Worm (Caenorhabditis elegans) whole organism, mixed stage, embryonic: Measurements from ENCODE around the gene Y1A5A.1.

Experiments
- M03D4.4 ChIP-seq: sonication (generic microtip); optimal IDR thresholded peaks from 2 replicates; lab custom pipeline; 2017; ENCODE audit warnings: mild to moderate bottlenecking, missing genetic modification characterization, missing compliant biosample characterization
- ces-1 ChIP-seq: fragments of 150-350 bp; optimal IDR thresholded peaks from 2 replicates; lab custom pipeline; 2014; ENCODE audit warnings: missing biosample characterization, missing genetic modification reagents, missing genetic modification characterization
- elt-3 ChIP-seq: fragments of 150-350 bp; optimal IDR thresholded peaks from 2 replicates; lab custom pipeline; 2014; ENCODE audit warnings: missing biosample characterization, missing genetic modification characterization
- mep-1 ChIP-seq: fragments of 150-350 bp; optimal IDR thresholded peaks from 2 replicates; lab custom pipeline; 2017; ENCODE audit warnings: missing biosample characterization, missing genetic modification reagents, missing genetic modification characterization, inconsistent platforms
- nhr-237 ChIP-seq: fragments of 150-350 bp; optimal IDR thresholded peaks from 2 replicates; lab custom pipeline; 2014; ENCODE audit warnings: missing biosample characterization, missing genetic modification characterization
- pha-4 ChIP-seq: fragments of 150-350 bp; optimal IDR thresholded peaks from 2 replicates; lab custom pipeline; 2018; ENCODE audit warnings: missing biosample characterization, missing genetic modification reagents, missing genetic modification characterization
- sem-2 ChIP-seq: fragments of 200-800 bp; sonication (Bioruptor generic); optimal IDR thresholded peaks from 2 replicates; lab custom pipeline; 2018; ENCODE audit warnings: mild to moderate bottlenecking, missing genetic modification characterization, missing compliant biosample characterization
- snpc-4 ChIP-seq: fragments of 150-350 bp; optimal IDR thresholded peaks from 2 replicates; lab custom pipeline; 2014; ENCODE audit warnings: missing biosample characterization, missing genetic modification characterization
- unc-39 ChIP-seq: fragments of 150-350 bp; optimal IDR thresholded peaks from 2 replicates; lab custom pipeline; 2014; ENCODE audit warnings: missing biosample characterization, missing genetic modification characterization
- ztf-11 ChIP-seq: fragments of 150-350 bp; optimal IDR thresholded peaks from 2 replicates; lab custom pipeline; 2014; ENCODE audit warnings: missing biosample characterization, missing genetic modification characterization

DNA sequence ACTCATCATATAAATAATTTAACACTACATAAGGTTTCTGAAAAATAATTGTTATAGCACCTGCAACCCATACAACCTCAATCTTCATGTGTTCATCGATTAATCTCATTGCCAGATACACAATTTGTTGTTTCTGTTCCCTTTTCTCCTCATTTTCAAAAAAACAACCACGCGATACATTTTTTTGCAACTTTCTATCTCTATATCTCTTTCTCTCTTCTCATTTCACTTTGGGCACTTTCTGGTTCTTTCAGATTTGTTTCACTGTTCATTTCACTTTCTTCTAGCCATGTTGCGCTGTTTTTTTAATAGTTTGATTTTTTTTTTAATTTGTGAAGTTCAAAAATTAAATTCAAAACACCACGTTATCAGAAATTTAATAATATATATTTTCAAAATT is 27.3 kb downstream of the Y1A5A.1 start:
- TF ChIP-seq snpc-4 (no peak), elt-3 (tag; lab: Kevin White, UChicago) (no peak), ces-1 (GFP tag; lab: Kevin White, UChicago) (no peak), mep-1 (no peak), ztf-11 (tag; lab: Kevin White, UChicago) (no peak), pha-4 (tag; lab: Kevin White, UChicago) (no peak), nhr-237 (tag; lab: Kevin White, UChicago) (no peak), M03D4.4 (no peak), unc-39 (tag; lab: Kevin White, UChicago) (no peak), sem-2 (GFP tag; lab: Kevin White, UChicago) (no peak)
